Worm (Caenorhabditis elegans) whole organism, young adult: ENCODE data around the gene acdh-8.

Source experiments
- B0336.3 ChIP-seq: fragments of 200-800 bp; sonication (Bioruptor generic); IDR thresholded peaks from 2 replicates; pipeline ENCODE4 v1.3.6; 2022; ENCODE audit warnings: missing genetic modification characterization, missing compliant biosample characterization
- T07F8.4 ChIP-seq: sonication (generic microtip); optimal IDR thresholded peaks from 2 replicates; lab custom pipeline; 2016; ENCODE audit warnings: mild to moderate bottlenecking, missing genetic modification characterization, moderate library complexity, missing compliant biosample characterization
- Y53F4B.3 ChIP-seq: fragments of 200-800 bp; sonication (Bioruptor generic); IDR thresholded peaks from 2 replicates; pipeline ENCODE4 v1.3.6; 2022; ENCODE audit warnings: missing genetic modification reagents, missing genetic modification characterization, missing compliant biosample characterization
- Y53G8AR.9 ChIP-seq: fragments of 200-800 bp; sonication (Bioruptor generic); conservative IDR thresholded peaks from 2 replicates; pipeline ENCODE4 v1.3.6; 2022; ENCODE audit warnings: missing genetic modification reagents, missing genetic modification characterization, missing compliant biosample characterization
- attf-5 ChIP-seq: fragments of 200-800 bp; sonication (Bioruptor generic); optimal IDR thresholded peaks from 2 replicates; lab custom pipeline; 2018; ENCODE audit warnings: mild to moderate bottlenecking, missing genetic modification characterization, missing compliant biosample characterization
- bed-1 ChIP-seq: fragments of 200-800 bp; sonication (Bioruptor generic); IDR thresholded peaks from 2 replicates; pipeline ENCODE4 v1.3.6; 2022; ENCODE audit warnings: missing genetic modification reagents, missing genetic modification characterization, missing compliant biosample characterization
- ceh-27 ChIP-seq: fragments of 200-800 bp; sonication (Bioruptor generic); optimal IDR thresholded peaks from 2 replicates; lab custom pipeline; 2018; ENCODE audit warnings: mild to moderate bottlenecking, missing genetic modification characterization, moderate library complexity, missing compliant biosample characterization
- ceh-58 ChIP-seq: fragments of 200-800 bp; sonication (Bioruptor generic); IDR thresholded peaks from 2 replicates; pipeline ENCODE4 v1.3.6; 2022; ENCODE audit warnings: missing genetic modification characterization, missing compliant biosample characterization
- lin-35 ChIP-seq, 3 experiments: fragments of 150-350 bp in 2 of 3; sonication (generic microtip) in 1 of 3; optimal IDR thresholded peaks; 2 replicates each; lab custom pipeline; 2014 to 2018; ENCODE audit warnings: missing biosample characterization in 3 of 3, missing genetic modification characterization in 3 of 3, missing genetic modification reagents in 3 of 3
- mel-28 ChIP-seq: sonication (generic microtip); optimal IDR thresholded peaks from 2 replicates; lab custom pipeline; 2016; ENCODE audit warnings: borderline replicate concordance, mild to moderate bottlenecking, missing genetic modification characterization, missing compliant biosample characterization
- pbrm-1 ChIP-seq: fragments of 200-800 bp; sonication (Bioruptor generic); IDR thresholded peaks from 2 replicates; pipeline ENCODE4 v1.3.6; 2022; ENCODE audit warnings: missing genetic modification reagents, missing genetic modification characterization, missing compliant biosample characterization
- rec-8 ChIP-seq, 2 experiments: sonication (generic microtip); optimal IDR thresholded peaks; 2 replicates each; lab custom pipeline; 2016; ENCODE audit warnings: mild to moderate bottlenecking in 2 of 2, missing genetic modification characterization in 2 of 2, missing genetic modification reagents in 2 of 2, missing genotype in 2 of 2, missing biosample characterization in 1 of 2, missing compliant biosample characterization in 1 of 2, moderate library complexity in 1 of 2
- sdz-38 ChIP-seq: sonication (generic microtip); optimal IDR thresholded peaks from 2 replicates; lab custom pipeline; 2016; ENCODE audit warnings: missing genotype, missing genetic modification characterization, missing compliant biosample characterization
- snpc-4 ChIP-seq, 5 experiments: fragments of 150-350 bp in 1 of 5; sonication (generic microtip) in 4 of 5; optimal IDR thresholded peaks; 2 replicates each; lab custom pipeline; 2014 to 2018; ENCODE audit warnings: missing genetic modification characterization in 5 of 5, missing biosample characterization in 3 of 5, antibody characterized with exemption in 2 of 5, mild to moderate bottlenecking in 2 of 5, missing compliant biosample characterization in 2 of 5, missing genotype in 2 of 5, moderate library complexity in 2 of 5, missing genetic modification reagents in 1 of 5

DNA sequence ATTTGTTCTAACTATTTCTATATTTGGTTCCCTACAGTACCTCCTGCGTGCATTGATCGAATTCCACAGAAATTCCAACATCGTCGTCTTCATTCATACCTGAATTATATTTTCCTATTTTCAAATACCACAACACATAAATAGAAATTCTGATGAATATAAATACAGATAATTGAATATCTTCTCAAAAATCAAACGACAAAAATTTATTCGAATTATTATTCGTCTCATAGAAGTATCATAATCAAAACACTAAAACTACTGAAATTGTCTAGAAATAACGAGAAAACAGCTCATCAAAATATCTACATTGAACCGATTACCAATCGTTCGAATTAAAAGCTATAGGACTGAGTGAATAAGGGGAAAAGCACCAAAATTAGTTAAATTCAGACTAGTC is 38.8 kb downstream of the acdh-8 start, which contains the start of gene gtap-1:
- no peak for TF ChIP-seq T07F8.4 (tag; lab: Kevin White, UChicago)
- no peak for TF ChIP-seq attf-5 (GFP tag; lab: Kevin White, UChicago)
- TF ChIP-seq ceh-27 (GFP tag; lab: Kevin White, UChicago), result no peak
- no peak for TF ChIP-seq pbrm-1 (GFP tag; lab: Robert Waterston, UW)
- no peak for TF ChIP-seq snpc-4 (GFP tag; optimal IDR thresholded peaks at IDR 0.05; lab: Kevin White, UChicago)
- TF ChIP-seq snpc-4 (tag; optimal IDR thresholded peaks at IDR 0.05; lab: Kevin White, UChicago), result no peak
- no peak for TF ChIP-seq rec-8 (tag; optimal IDR thresholded peaks at IDR 0.05; lab: Kevin White, UChicago)
- no peak for TF ChIP-seq ceh-58 (GFP tag; lab: Robert Waterston, UW)
- TF ChIP-seq Y53G8AR.9, result no peak
- no peak for TF ChIP-seq lin-35 (GFP tag; optimal IDR thresholded peaks at IDR 0.05; lab: Kevin White, UChicago)
- TF ChIP-seq B0336.3 (GFP tag; lab: Robert Waterston, UW), result no peak
- no peak for TF ChIP-seq mel-28 (tag; lab: Kevin White, UChicago)
- no peak for TF ChIP-seq Y53F4B.3 (GFP tag; lab: Robert Waterston, UW)
- no peak for TF ChIP-seq sdz-38 (tag; lab: Kevin White, UChicago)
- no peak for TF ChIP-seq bed-1
